Worm (Caenorhabditis elegans) whole organism, midembryonic: ENCODE measurements around the gene nspb-7.

Experiments used
- cog-1 ChIP-seq: sonication (generic microtip); optimal IDR thresholded peaks from 2 replicates; lab custom pipeline; 2016; ENCODE audit warnings: missing genetic modification characterization, missing compliant biosample characterization
- klf-2 ChIP-seq: fragments of 200-800 bp; sonication (Bioruptor generic); conservative IDR thresholded peaks from 2 replicates; pipeline ENCODE4 v1.3.6; 2022; ENCODE audit warnings: missing genetic modification reagents, missing genetic modification characterization, missing compliant biosample characterization
- ref-1 ChIP-seq: fragments of 200-800 bp; sonication (Bioruptor generic); conservative IDR thresholded peaks from 2 replicates; pipeline ENCODE4 v1.3.6; 2022; ENCODE audit warnings: missing genetic modification reagents, missing genetic modification characterization, missing compliant biosample characterization
- ztf-29 ChIP-seq: fragments of 200-800 bp; sonication (Bioruptor generic); IDR thresholded peaks from 2 replicates; pipeline ENCODE4 v1.3.6; 2022; ENCODE audit warnings: missing genetic modification reagents, missing genetic modification characterization, missing compliant biosample characterization

- TF ChIP-seq ref-1 (GFP tag; lab: Robert Waterston, UW) (no peak), klf-2 (GFP tag; lab: Robert Waterston, UW) (no peak), cog-1 (tag; lab: Kevin White, UChicago) (no peak), ztf-29 (GFP tag; lab: Robert Waterston, UW) (no peak)
Observed at ce11 chrII:14578716-14579115, 603 bp downstream of the nspb-7 start, which contains the start of gene C01G12.9.
